Fruit fly (Drosophila melanogaster) whole organism, embryonic: Measurements from ENCODE around the gene Antp.

Experiments
- ATbp ChIP-seq: fragments of 200-800 bp; sonication (Bioruptor generic); optimal IDR thresholded peaks from 2 replicates; lab custom pipeline; 2017; ENCODE audit warnings: missing biosample characterization, mild to moderate bottlenecking, missing genetic modification characterization, missing genetic modification reagents
- Abd-B ChIP-seq: fragments of 200-800 bp; sonication (Bioruptor generic); optimal IDR thresholded peaks from 2 replicates; lab custom pipeline; 2018; ENCODE audit warnings: missing biosample characterization, mild to moderate bottlenecking, missing genetic modification characterization, moderate library complexity
- B-H1 ChIP-seq: fragments of 200-800 bp; sonication (Bioruptor generic); IDR thresholded peaks from 3 replicates; pipeline ENCODE4 v1.3.6; 2022; ENCODE audit warnings: missing biosample characterization, missing genetic modification characterization
- CG11723 ChIP-seq: fragments of 200-800 bp; sonication (Bioruptor generic); optimal IDR thresholded peaks from 2 replicates; lab custom pipeline; 2017; ENCODE audit warnings: missing biosample characterization, mild to moderate bottlenecking, missing genetic modification characterization
- CG14667 ChIP-seq: fragments of 200-800 bp; sonication (Bioruptor generic); IDR thresholded peaks from 2 replicates; pipeline ENCODE4 v1.3.6; 2022; ENCODE audit warnings: missing biosample characterization, missing genetic modification characterization
- CG14860 ChIP-seq: fragments of 200-800 bp; sonication (Bioruptor generic); IDR thresholded peaks from 3 replicates; pipeline ENCODE4 v1.3.6; 2022; ENCODE audit warnings: missing biosample characterization, missing genetic modification characterization; ENCODE audit not compliant: partially characterized antibody
- CG15479 ChIP-seq: fragments of 200-800 bp; sonication (Bioruptor generic); optimal IDR thresholded peaks from 3 replicates; lab custom pipeline; 2019; ENCODE audit warnings: missing biosample characterization, mild to moderate bottlenecking, missing genetic modification characterization, moderate library complexity
- CG16815 ChIP-seq: fragments of 200-800 bp; sonication (Bioruptor generic); optimal IDR thresholded peaks from 3 replicates; lab custom pipeline; 2017; ENCODE audit warnings: missing biosample characterization, mild to moderate bottlenecking, missing genetic modification characterization
- CG17328 ChIP-seq: fragments of 200-800 bp; sonication (Bioruptor generic); IDR thresholded peaks from 2 replicates; pipeline ENCODE4 v1.3.6; 2022; ENCODE audit warnings: missing biosample characterization, missing genetic modification characterization
- CG18599 ChIP-seq: fragments of 200-800 bp; sonication (Bioruptor generic); optimal IDR thresholded peaks from 3 replicates; lab custom pipeline; 2017; ENCODE audit warnings: missing biosample characterization, missing genetic modification characterization, mild to moderate bottlenecking, moderate library complexity, missing genetic modification reagents
- CG2116 ChIP-seq: fragments of 200-800 bp; sonication (Bioruptor generic); optimal IDR thresholded peaks from 3 replicates; lab custom pipeline; 2018; ENCODE audit warnings: missing biosample characterization, mild to moderate bottlenecking, missing genetic modification characterization
- CG3995 ChIP-seq: fragments of 200-800 bp; sonication (Bioruptor generic); optimal IDR thresholded peaks from 3 replicates; lab custom pipeline; 2016; ENCODE audit warnings: missing biosample characterization, missing genetic modification characterization
- CG7271 ChIP-seq: fragments of 200-800 bp; sonication (Bioruptor generic); optimal IDR thresholded peaks from 2 replicates; lab custom pipeline; 2018; ENCODE audit warnings: missing biosample characterization, mild to moderate bottlenecking, missing genetic modification characterization, moderate library complexity
- CTCF ChIP-seq: fragments of 200-800 bp; sonication (Bioruptor generic); optimal IDR thresholded peaks from 2 replicates; lab custom pipeline; 2017; ENCODE audit warnings: missing biosample characterization, mild to moderate bottlenecking, missing genetic modification characterization, moderate library complexity
- CkIIα-i1 ChIP-seq: fragments of 200-800 bp; sonication (Bioruptor generic); IDR thresholded peaks from 2 replicates; pipeline ENCODE4 v1.3.6; 2022; ENCODE audit warnings: missing biosample characterization, missing genetic modification characterization
- Dip3 ChIP-seq: fragments of 200-800 bp; sonication (Bioruptor generic); optimal IDR thresholded peaks from 3 replicates; lab custom pipeline; 2016; ENCODE audit warnings: missing biosample characterization, missing genetic modification characterization
- E2f1 ChIP-seq: fragments of 200-800 bp; sonication (Bioruptor generic); IDR thresholded peaks from 2 replicates; pipeline ENCODE4 v1.3.6; 2022; ENCODE audit warnings: missing biosample characterization, missing genetic modification characterization
- E2f2 ChIP-seq: fragments of 200-800 bp; sonication (Bioruptor generic); IDR thresholded peaks from 2 replicates; pipeline ENCODE4 v1.3.6; 2022; ENCODE audit warnings: missing biosample characterization, missing genetic modification characterization
- Ets65A ChIP-seq: fragments of 200-800 bp; sonication (Bioruptor generic); peaks from one replicate; lab custom pipeline; 2016; ENCODE audit warnings: missing biosample characterization, missing genetic modification characterization
- H15 ChIP-seq: fragments of 200-800 bp; sonication (Bioruptor generic); IDR thresholded peaks from 3 replicates; pipeline ENCODE4 v1.3.6; 2022; ENCODE audit warnings: missing biosample characterization, missing genetic modification characterization
- HHEX ChIP-seq: fragments of 200-800 bp; sonication (Bioruptor generic); optimal IDR thresholded peaks from 3 replicates; lab custom pipeline; 2017; ENCODE audit warnings: missing biosample characterization, mild to moderate bottlenecking, missing genetic modification characterization, missing genetic modification reagents
- Hr39 ChIP-seq: fragments of >200 bp; optimal IDR thresholded peaks from 2 replicates; lab custom pipeline; 2017
- Myb ChIP-seq: fragments of 200-800 bp; sonication (Bioruptor generic); optimal IDR thresholded peaks from 2 replicates; lab custom pipeline; 2016; ENCODE audit warnings: missing biosample characterization, missing genetic modification characterization
- Trl ChIP-seq, 3 experiments: fragments of >200 bp in 2 of 3; fragments of 200-800 bp in 1 of 3; sonication (Bioruptor generic) in 1 of 3; optimal IDR thresholded peaks; 2 replicates in 1 of 3; 3 replicates in 2 of 3; lab custom pipeline; 2016 to 2017; ENCODE audit warnings: missing biosample characterization in 1 of 3, missing genetic modification characterization in 1 of 3
- abd-A ChIP-seq: fragments of 200-800 bp; sonication (Bioruptor generic); optimal IDR thresholded peaks from 3 replicates; lab custom pipeline; 2019; ENCODE audit warnings: missing biosample characterization, mild to moderate bottlenecking, missing genetic modification characterization, moderate library complexity
- ase ChIP-seq: fragments of 200-800 bp; sonication (Bioruptor generic); IDR thresholded peaks from 3 replicates; pipeline ENCODE4 v1.3.6; 2022; ENCODE audit warnings: missing biosample characterization, missing genetic modification characterization
- ash1 ChIP-seq: fragments of 200-800 bp; sonication (Bioruptor generic); optimal IDR thresholded peaks from 2 replicates; lab custom pipeline; 2018; ENCODE audit warnings: missing biosample characterization, mild to moderate bottlenecking, missing genetic modification characterization
- bsh ChIP-seq, 2 experiments: fragments of 200-800 bp; sonication (Bioruptor generic); optimal IDR thresholded peaks; 2 replicates each; lab custom pipeline; 2017 to 2018; ENCODE audit warnings: mild to moderate bottlenecking in 2 of 2, missing biosample characterization in 2 of 2, missing genetic modification characterization in 2 of 2, moderate library complexity in 1 of 2
- cad ChIP-seq: fragments of >200 bp; optimal IDR thresholded peaks from 2 replicates; lab custom pipeline; 2017; ENCODE audit warnings: missing biosample characterization, missing genetic modification characterization
- cg ChIP-seq: fragments of 200-800 bp; sonication (Bioruptor generic); optimal IDR thresholded peaks from 3 replicates; lab custom pipeline; 2019; ENCODE audit warnings: missing biosample characterization, mild to moderate bottlenecking, missing genetic modification characterization, moderate library complexity
- chinmo ChIP-seq: fragments of 200-800 bp; sonication (Bioruptor generic); IDR thresholded peaks from 4 replicates; pipeline ENCODE4 v1.3.6; 2022; ENCODE audit warnings: missing biosample characterization, missing genetic modification characterization; ENCODE audit not compliant: partially characterized antibody
- chm ChIP-seq: fragments of 200-800 bp; sonication (Bioruptor generic); IDR thresholded peaks from 2 replicates; pipeline ENCODE4 v1.3.6; 2022; ENCODE audit warnings: missing biosample characterization, missing genetic modification characterization
- corto ChIP-seq: fragments of 200-800 bp; sonication (Bioruptor generic); optimal IDR thresholded peaks from 2 replicates; lab custom pipeline; 2016; ENCODE audit warnings: missing biosample characterization, mild to moderate bottlenecking, missing genetic modification characterization, moderate library complexity
- dati ChIP-seq: fragments of 200-800 bp; sonication (Bioruptor generic); IDR thresholded peaks from 2 replicates; pipeline ENCODE4 v1.3.6; 2022; ENCODE audit warnings: missing biosample characterization, missing genetic modification characterization
- dm ChIP-seq: fragments of 200-800 bp; sonication (Bioruptor generic); optimal IDR thresholded peaks from 3 replicates; lab custom pipeline; 2016; ENCODE audit warnings: missing biosample characterization, missing genetic modification characterization
- fu2 ChIP-seq: fragments of 200-800 bp; sonication (Bioruptor generic); optimal IDR thresholded peaks from 2 replicates; lab custom pipeline; 2016; ENCODE audit warnings: missing biosample characterization, missing genetic modification characterization
- inv ChIP-seq: fragments of 200-800 bp; sonication (Bioruptor generic); IDR thresholded peaks from 2 replicates; pipeline ENCODE4 v1.3.6; 2022; ENCODE audit warnings: missing biosample characterization, missing genetic modification characterization; ENCODE audit not compliant: partially characterized antibody
- ken ChIP-seq: fragments of 200-800 bp; sonication (Bioruptor generic); IDR thresholded peaks from 3 replicates; pipeline ENCODE4 v1.3.6; 2022; ENCODE audit warnings: missing biosample characterization, missing genetic modification characterization
- lbe ChIP-seq: fragments of 200-800 bp; sonication (Bioruptor generic); optimal IDR thresholded peaks from 2 replicates; lab custom pipeline; 2016; ENCODE audit warnings: missing biosample characterization, mild to moderate bottlenecking, missing genetic modification characterization
- lov ChIP-seq, 2 experiments: fragments of 200-800 bp in 1 of 2; fragments of >200 bp in 1 of 2; sonication (Bioruptor generic) in 1 of 2; IDR thresholded peaks in 1 of 2; optimal IDR thresholded peaks in 1 of 2; 2 replicates in 1 of 2; 3 replicates in 1 of 2; pipeline versions ENCODE4 v1.3.6 to Lab custom; 2017 to 2022; ENCODE audit warnings: missing biosample characterization in 1 of 2, missing genetic modification characterization in 1 of 2
- p53 ChIP-seq: fragments of 200-800 bp; sonication (Bioruptor generic); optimal IDR thresholded peaks from 2 replicates; lab custom pipeline; 2016; ENCODE audit warnings: missing biosample characterization, missing genetic modification characterization
- scrt ChIP-seq: fragments of 200-800 bp; sonication (Bioruptor generic); optimal IDR thresholded peaks from 2 replicates; lab custom pipeline; 2018; ENCODE audit warnings: missing biosample characterization, mild to moderate bottlenecking, missing genetic modification characterization, moderate library complexity
- sens ChIP-seq: fragments of 200-800 bp; sonication (Bioruptor generic); peaks from one replicate; lab custom pipeline; 2016; ENCODE audit warnings: missing biosample characterization, missing genetic modification characterization
- sens-2 ChIP-seq: fragments of 200-800 bp; sonication (Bioruptor generic); IDR thresholded peaks from 2 replicates; pipeline ENCODE4 v1.3.6; 2022; ENCODE audit warnings: missing biosample characterization, missing genetic modification characterization
- seq ChIP-seq: fragments of 200-800 bp; sonication (Bioruptor generic); IDR thresholded peaks from 2 replicates; pipeline ENCODE4 v1.3.6; 2022; ENCODE audit warnings: missing biosample characterization, missing genetic modification characterization
- wor ChIP-seq: fragments of 200-800 bp; sonication (Bioruptor generic); IDR thresholded peaks from 2 replicates; pipeline ENCODE4 v1.3.6; 2022; ENCODE audit warnings: missing biosample characterization, missing genetic modification characterization

The Antp gene

DNA sequence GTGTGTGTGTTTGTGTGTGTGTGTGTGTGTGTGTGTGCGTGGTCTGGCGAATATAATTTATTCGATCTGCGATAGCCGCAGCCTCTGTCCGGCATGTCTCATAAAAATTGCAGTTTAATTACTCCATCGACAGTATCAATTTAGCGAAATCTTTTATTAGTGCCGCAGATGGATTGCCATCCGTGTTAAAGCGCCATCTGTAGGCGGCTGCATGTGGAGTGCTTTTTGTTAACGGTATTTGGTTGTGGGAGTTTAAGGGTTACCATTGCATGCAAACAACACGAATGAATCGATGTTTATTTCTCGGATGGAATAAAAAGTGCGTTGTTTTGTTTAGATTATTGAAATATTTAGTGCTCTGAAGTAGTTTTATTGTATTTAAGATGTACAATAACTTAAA, 30.4 kb upstream of the Antp start:
- TF ChIP-seq CTCF (GFP tag; lab: Kevin White, UChicago) (peak; percentile 84), CG14860 (0 out of 3 replicates have a peak, but pooled peaks have one; percentile 8), inv (GFP tag; lab: Robert Waterston, UW) (no peak), cad (GFP tag; lab: Kevin White, UChicago) (no peak), cg (peak; percentile 3), CG15479 (GFP tag; lab: Kevin White, UChicago) (peak; percentile 33)
- TF ChIP-seq, all 482 proteins: peak for 4

- TF ChIP-seq Abd-B (peak; percentile 6), HHEX (no peak), CG7271 (tag; lab: Kevin White, UChicago) (peak; percentile 28), Myb (GFP tag; lab: Kevin White, UChicago) (no peak), seq (GFP tag; lab: Robert Waterston, UW) (no peak), CG14667 (GFP tag; lab: Robert Waterston, UW) (no peak), scrt (GFP tag; lab: Kevin White, UChicago) (peak; percentile 96), abd-A (tag; lab: Kevin White, UChicago) (peak; percentile 85), cad (GFP tag; lab: Kevin White, UChicago) (peak; percentile 79)
These were observed 29.5 kb upstream of the Antp start for dm6 chr3R:7028554-7028953.

DNA sequence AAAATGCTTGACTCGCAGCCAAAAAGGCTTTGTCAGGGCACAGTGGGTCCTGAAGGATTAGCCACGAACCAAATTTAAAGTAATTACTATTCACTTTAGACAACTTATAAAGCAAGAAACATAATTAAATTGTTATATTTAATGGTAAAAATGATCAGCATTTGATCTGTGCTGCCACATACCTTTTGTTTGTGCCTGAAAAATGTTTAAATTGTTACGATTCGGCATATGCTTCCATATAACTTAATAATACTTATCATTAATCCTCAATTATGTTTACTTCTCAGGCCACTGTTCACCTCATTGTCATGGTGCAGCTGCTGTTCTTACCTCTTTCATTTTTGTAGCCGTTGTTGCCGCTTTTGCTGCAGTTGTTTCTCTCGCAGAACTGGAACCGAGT, 26.2 kb upstream of the Antp start:
- no peak for TF ChIP-seq fu2 (GFP tag; lab: Kevin White, UChicago)
- no peak for TF ChIP-seq CG11723 (GFP tag; lab: Kevin White, UChicago)
- TF ChIP-seq CkIIα-i1 (GFP tag; lab: Robert Waterston, UW): no peak
- peak in 1 of 2 experiments; percentile 1 for TF ChIP-seq bsh (GFP tag; optimal IDR thresholded peaks at IDR 0.05; lab: Kevin White, UChicago)
- no peak for TF ChIP-seq B-H1 (GFP tag; lab: Robert Waterston, UW)
- TF ChIP-seq, all 482 proteins: peak for 1

dm6 chr3R:7024574-7024973, 25.5 kb upstream of the Antp start:
- TF ChIP-seq chm (GFP tag; lab: Robert Waterston, UW) (no peak), p53 (no peak), E2f1 (GFP tag; lab: Robert Waterston, UW) (no peak), E2f2 (GFP tag; lab: Robert Waterston, UW) (no peak), CG16815 (GFP tag; lab: Kevin White, UChicago) (no peak), dati (GFP tag; lab: Robert Waterston, UW) (no peak), inv (GFP tag; lab: Robert Waterston, UW) (no peak), chinmo (GFP tag; lab: Robert Waterston, UW) (no peak), Dip3 (GFP tag; lab: Kevin White, UChicago) (no peak), dm (GFP tag; lab: Kevin White, UChicago) (no peak), lov (optimal IDR thresholded peaks at IDR 0.05; lab: Kevin White, UChicago) (no peak), lov (GFP tag; IDR thresholded peaks at IDR 0.05; lab: Robert Waterston, UW) (no peak), corto (no peak), CG2116 (GFP tag; lab: Kevin White, UChicago) (no peak), Ets65A (GFP tag; lab: Kevin White, UChicago) (peak; percentile 64), CG17328 (GFP tag; lab: Robert Waterston, UW) (0 out of 2 replicates have a peak, but pooled peaks have one; percentile 29), Trl (optimal IDR thresholded peaks at IDR 0.05; lab: Kevin White, UChicago) (no peak), Trl (GFP tag; optimal IDR thresholded peaks at IDR 0.05; lab: Kevin White, UChicago) (no peak), ase (GFP tag; lab: Robert Waterston, UW) (no peak), sens (GFP tag; lab: Kevin White, UChicago) (peak; percentile 72), H15 (GFP tag; lab: Robert Waterston, UW) (no peak), wor (GFP tag; lab: Robert Waterston, UW) (no peak), lbe (GFP tag; lab: Kevin White, UChicago) (peak; percentile 60), Hr39 (lab: Kevin White, UChicago) (no peak), ken (GFP tag; lab: Robert Waterston, UW) (no peak), ATbp (no peak), ash1 (GFP tag; lab: Kevin White, UChicago) (no peak), bsh (GFP tag; optimal IDR thresholded peaks at IDR 0.05; lab: Kevin White, UChicago) (peak in 1 of 2 experiments; percentile 88), sens-2 (GFP tag; lab: Robert Waterston, UW) (no peak), CG3995 (GFP tag; lab: Kevin White, UChicago) (no peak), CG18599 (GFP tag; lab: Kevin White, UChicago) (no peak)
